Fruit fly (Drosophila melanogaster): ENCODE data around the gene Cpr64Ab.

- TF ChIP-seq tj (GFP tag; optimal IDR thresholded peaks at IDR 0.05) = peak; percentile 3
- no peak for TF ChIP-seq Crg-1 (GFP tag; optimal IDR thresholded peaks at IDR 0.05)
- peak; percentile 12 for TF ChIP-seq pad (GFP tag; optimal IDR thresholded peaks at IDR 0.05)
- no peak for TF ChIP-seq kay (GFP tag; ENCODE audit: borderline replicate concordance)
- TF ChIP-seq CG5204 (GFP tag; optimal IDR thresholded peaks at IDR 0.05) = no peak
- TF ChIP-seq Clk (GFP tag; optimal IDR thresholded peaks at IDR 0.05) = no peak
- TF ChIP-seq CG11617 (GFP tag; optimal IDR thresholded peaks at IDR 0.05) = no peak
- no peak for TF ChIP-seq cnc (optimal IDR thresholded peaks at IDR 0.05)
- peak; percentile 2 for TF ChIP-seq bab1 (GFP tag; optimal IDR thresholded peaks at IDR 0.05)
- TF ChIP-seq CG33017 (tag; optimal IDR thresholded peaks at IDR 0.05) = no peak
- TF ChIP-seq Hr96 (GFP tag; optimal IDR thresholded peaks at IDR 0.05) = peak; percentile 43
- TF ChIP-seq ovo (GFP tag; optimal IDR thresholded peaks at IDR 0.05) = no peak
- peak; percentile 4 for TF ChIP-seq CG7101 (tag; optimal IDR thresholded peaks at IDR 0.05)
These were observed 19.1 kb upstream of the Cpr64Ab start for dm6 chr3L:4230357-4230901.

Measured in whole organism, adult.